Worm (Caenorhabditis elegans): ENCODE results near the gene scl-9.

ce11 chrIV:12997560-12997959 is 49.4 kb upstream of the scl-9 start:
- TF ChIP-seq unc-86 (tag; optimal IDR thresholded peaks at IDR 0.05) (no peak), ref-2 (tag; optimal IDR thresholded peaks at IDR 0.05) (no peak), lin-11 (tag; optimal IDR thresholded peaks at IDR 0.05) (no peak), sox-4 (tag; optimal IDR thresholded peaks at IDR 0.05) (no peak), rnt-1 (tag; optimal IDR thresholded peaks at IDR 0.05) (no peak), K09A11.1 (tag; optimal IDR thresholded peaks at IDR 0.05; ENCODE audit: insufficient read depth) (no peak)
